Fruit fly (Drosophila melanogaster) S2 (cell line): ENCODE measurements around the gene shep.

Experiments
- CG8478 ChIP-seq: fragments of >200 bp; optimal IDR thresholded peaks from 2 replicates; lab custom pipeline; 2018
- CTCF ChIP-seq, 2 experiments: fragments of >200 bp; optimal IDR thresholded peaks; 2 replicates each; lab custom pipeline; 2018

shep gene

DNA sequence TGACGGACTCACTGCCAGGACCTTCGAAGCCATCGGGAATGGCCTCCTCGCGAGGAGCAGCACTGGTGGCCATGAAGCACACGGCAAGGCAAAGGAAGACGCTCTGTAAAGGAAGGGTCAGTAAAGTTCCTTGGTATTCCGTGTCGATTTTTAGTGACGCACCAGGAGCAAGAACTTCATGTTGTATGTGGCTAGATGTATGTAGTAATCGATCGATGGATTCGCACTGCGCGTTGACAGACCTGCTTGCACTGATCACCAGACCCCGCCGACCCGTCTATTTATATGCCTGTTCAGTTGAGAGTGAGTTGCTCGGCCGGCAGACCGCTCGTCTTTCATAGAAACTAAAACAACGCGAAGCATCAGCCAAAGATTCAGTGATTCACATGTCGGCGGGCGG lies 144.8 kb downstream of the shep start, which contains the start of gene CG15213:
CG15213 (minus strand) TSS at position 255 of the 400 bp plus-strand sequence.
- TF ChIP-seq CG8478 (lab: Kevin White, UChicago) = no peak
- TF ChIP-seq CTCF (optimal IDR thresholded peaks at IDR 0.05; lab: Kevin White, UChicago) = no peak

DNA sequence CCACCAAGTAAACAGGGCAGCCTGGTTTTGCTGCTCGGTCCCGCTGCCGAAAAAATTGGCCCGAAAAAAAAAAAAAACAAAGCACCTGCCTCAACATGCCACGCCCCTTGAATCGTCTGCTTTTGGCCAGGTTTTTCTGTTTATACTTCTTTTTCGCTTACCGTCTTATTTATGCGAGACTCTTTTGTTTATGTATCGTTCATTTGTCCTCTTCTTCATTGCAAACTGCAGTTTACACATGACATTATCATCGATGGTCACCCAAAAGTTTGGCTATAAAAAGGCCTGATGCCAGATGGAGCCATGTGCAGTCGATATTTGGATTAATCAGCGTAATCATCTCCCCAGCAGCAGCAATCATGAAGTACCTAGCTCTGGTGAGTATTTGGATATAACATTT lies 146.5 kb downstream of the shep start, which contains the start of gene CG15212:
CG15212 (plus strand) TSS at position 301 of the 400 bp plus-strand sequence.
- TF ChIP-seq CG8478 (lab: Kevin White, UChicago) (no peak), CTCF (optimal IDR thresholded peaks at IDR 0.05; lab: Kevin White, UChicago) (no peak)

DNA sequence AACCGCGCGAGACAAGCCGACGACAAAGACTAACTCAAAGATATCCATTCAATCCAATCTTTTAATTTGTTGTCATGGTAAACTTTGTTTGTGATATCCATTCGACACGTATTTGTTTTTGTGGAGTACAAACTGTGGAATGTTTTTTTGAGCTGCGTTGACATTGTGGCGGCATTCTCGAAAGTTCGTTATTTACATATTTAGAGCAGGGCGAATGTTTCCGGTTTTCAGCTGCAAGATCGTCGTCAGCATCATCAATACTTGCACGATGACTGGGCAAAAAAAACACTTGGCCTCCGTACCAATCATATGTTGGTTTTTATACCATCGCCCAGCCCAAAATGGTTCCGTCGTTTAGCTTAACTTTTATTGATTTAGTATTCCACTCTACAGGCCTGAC lies 147.2 kb downstream of the shep start:
- no peak for TF ChIP-seq CTCF (optimal IDR thresholded peaks at IDR 0.05; lab: Kevin White, UChicago)
- TF ChIP-seq CG8478 (lab: Kevin White, UChicago) = no peak

DNA sequence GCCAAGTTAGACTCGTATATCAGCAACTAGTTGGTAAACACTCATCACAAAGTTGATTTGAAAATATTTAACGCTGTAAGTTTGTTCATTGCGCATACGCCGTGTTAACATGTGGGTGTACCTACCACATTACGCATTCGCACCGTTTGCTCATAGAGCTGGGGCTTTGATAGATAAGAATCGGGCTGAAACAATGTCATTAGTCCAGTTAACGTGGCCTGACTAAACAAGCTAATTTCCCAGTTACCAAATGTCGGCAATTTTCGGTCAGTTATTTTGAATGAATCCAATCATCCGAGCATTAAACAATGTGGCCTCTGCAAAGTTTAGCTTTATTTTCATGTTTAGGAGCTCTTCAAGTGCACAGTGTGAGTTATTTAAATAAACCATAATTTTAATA lies 148.5 kb downstream of the shep start, which contains the start of gene CG4597:
CG4597 (plus strand) TSS at position 301 of the 400 bp plus-strand sequence.
- TF ChIP-seq CTCF (optimal IDR thresholded peaks at IDR 0.05; lab: Kevin White, UChicago) = no peak

DNA sequence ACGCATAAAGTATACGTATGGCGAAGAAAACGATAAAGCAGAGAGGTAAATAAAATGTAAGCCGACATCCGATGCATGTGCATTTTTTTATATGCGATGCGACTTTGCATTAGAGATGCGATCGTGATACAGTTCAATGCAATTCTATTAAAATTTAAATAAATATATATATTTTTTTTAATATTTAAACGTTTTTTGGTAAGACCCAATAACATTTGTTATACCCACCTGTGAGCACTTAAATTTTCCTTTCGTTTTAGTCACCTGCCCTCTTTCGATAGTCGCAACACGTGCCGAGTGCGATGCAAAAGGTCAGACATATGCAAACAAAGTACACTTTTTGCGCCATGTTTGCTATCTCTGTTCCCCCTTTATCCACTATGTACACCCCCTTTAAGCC lies 149.5 kb downstream of the shep start:
- TF ChIP-seq CG8478 (lab: Kevin White, UChicago) (no peak), CTCF (optimal IDR thresholded peaks at IDR 0.05; lab: Kevin White, UChicago) (no peak)

DNA sequence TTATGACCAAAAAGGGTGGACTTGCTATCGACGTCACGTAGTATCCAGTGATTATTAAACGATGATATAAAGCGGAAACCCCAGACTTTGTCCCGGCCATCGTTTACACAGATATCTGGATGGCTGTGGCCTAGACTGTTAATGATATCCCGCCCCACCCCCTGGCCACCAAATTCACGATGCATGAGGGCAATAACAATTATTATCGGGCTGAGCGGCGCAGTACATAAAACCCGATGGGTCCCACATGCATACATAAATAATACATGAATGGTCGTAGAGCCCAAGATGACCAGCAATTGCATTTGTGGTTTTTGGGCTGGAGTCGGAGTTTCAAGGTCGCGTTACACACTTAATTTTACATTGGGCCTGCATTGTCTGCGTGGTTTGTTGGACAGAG lies 150.1 kb downstream of the shep start:
- no peak for TF ChIP-seq CG8478 (lab: Kevin White, UChicago)

DNA sequence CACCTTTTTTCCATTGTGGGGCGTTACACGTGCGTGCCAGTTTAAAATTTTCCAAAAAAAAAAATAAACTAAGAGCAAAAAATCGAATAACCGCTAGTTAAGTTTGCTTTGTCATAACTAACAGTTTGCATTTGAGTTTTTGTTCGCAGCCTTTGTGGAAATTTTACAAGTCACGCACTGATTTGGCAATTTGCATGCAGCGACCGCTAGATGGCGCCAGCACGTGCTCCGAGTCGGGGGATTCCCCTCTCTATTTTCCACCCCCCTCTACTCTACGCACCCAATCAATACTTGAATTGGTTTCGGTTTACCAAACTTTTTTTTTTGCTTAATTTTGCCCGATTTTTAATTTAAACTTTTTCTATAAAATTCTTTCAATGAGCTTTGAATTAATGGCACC lies 152.5 kb downstream of the shep start:
- TF ChIP-seq CTCF (optimal IDR thresholded peaks at IDR 0.05; lab: Kevin White, UChicago) (peak; percentile 72 to 83), CG8478 (lab: Kevin White, UChicago) (no peak)
